Fruit fly (Drosophila melanogaster) whole organism, embryonic: Measurements from ENCODE around the gene nolo.
A peak's percentile ranks its signal among the peaks of the same experiment; 100 is the strongest.

Experiments
- Asciz ChIP-seq: fragments of 200-800 bp; sonication (Bioruptor generic); optimal IDR thresholded peaks from 2 replicates; lab custom pipeline; 2017; ENCODE audit warnings: missing biosample characterization, mild to moderate bottlenecking, missing genetic modification characterization, missing genetic modification reagents
- Bdp1 ChIP-seq: fragments of 200-800 bp; sonication (Bioruptor generic); optimal IDR thresholded peaks from 3 replicates; lab custom pipeline; 2016; ENCODE audit warnings: missing biosample characterization, missing genetic modification characterization
- CG10543 ChIP-seq: fragments of 200-800 bp; sonication (Bioruptor generic); optimal IDR thresholded peaks from 3 replicates; lab custom pipeline; 2017; ENCODE audit warnings: missing biosample characterization, mild to moderate bottlenecking, missing genetic modification characterization, moderate library complexity
- CG10979 ChIP-seq: fragments of 200-800 bp; sonication (Bioruptor generic); optimal IDR thresholded peaks from 2 replicates; lab custom pipeline; 2018; ENCODE audit warnings: missing biosample characterization, mild to moderate bottlenecking, missing genetic modification characterization, moderate library complexity
- CG11560 ChIP-seq: fragments of 200-800 bp; sonication (Bioruptor generic); IDR thresholded peaks from 3 replicates; pipeline ENCODE4 v1.3.6; 2022; ENCODE audit warnings: missing biosample characterization, missing genetic modification characterization
- CG12219 ChIP-seq: fragments of 200-800 bp; sonication (Bioruptor generic); optimal IDR thresholded peaks from 3 replicates; lab custom pipeline; 2018; ENCODE audit warnings: missing biosample characterization, mild to moderate bottlenecking, missing genetic modification characterization
- CG12659 ChIP-seq: fragments of 200-800 bp; sonication (Bioruptor generic); optimal IDR thresholded peaks from 3 replicates; lab custom pipeline; 2017; ENCODE audit warnings: mild to moderate bottlenecking, missing biosample characterization, missing genetic modification reagents, missing genetic modification characterization
- CG12769 ChIP-seq: fragments of 200-800 bp; sonication (Bioruptor generic); optimal IDR thresholded peaks from 2 replicates; lab custom pipeline; 2019; ENCODE audit warnings: missing biosample characterization, mild to moderate bottlenecking, missing genetic modification characterization, moderate library complexity
- CG13624 ChIP-seq: fragments of 200-800 bp; sonication (Bioruptor generic); optimal IDR thresholded peaks from 2 replicates; lab custom pipeline; 2016; ENCODE audit warnings: missing biosample characterization, missing genetic modification characterization
- CG14965 ChIP-seq: fragments of 200-800 bp; sonication (Bioruptor generic); optimal IDR thresholded peaks from 2 replicates; lab custom pipeline; 2016; ENCODE audit warnings: missing biosample characterization, missing genetic modification characterization, borderline replicate concordance
- CG18764 ChIP-seq: fragments of 200-800 bp; sonication (Bioruptor generic); optimal IDR thresholded peaks from 3 replicates; lab custom pipeline; 2016; ENCODE audit warnings: missing biosample characterization, missing genetic modification characterization
- CG31224 ChIP-seq: fragments of 200-800 bp; sonication (Bioruptor generic); IDR thresholded peaks from 2 replicates; pipeline ENCODE4 v1.3.6; 2022; ENCODE audit warnings: missing biosample characterization, missing genetic modification characterization
- CG6791 ChIP-seq: fragments of 200-800 bp; sonication (Bioruptor generic); IDR thresholded peaks from 3 replicates; pipeline ENCODE4 v1.3.6; 2022; ENCODE audit warnings: missing biosample characterization, missing genetic modification characterization; ENCODE audit not compliant: partially characterized antibody
- Chrac-16 ChIP-seq: fragments of 200-800 bp; sonication (Bioruptor generic); optimal IDR thresholded peaks from 3 replicates; lab custom pipeline; 2016; ENCODE audit warnings: missing biosample characterization, missing genetic modification characterization
- CoRest ChIP-seq: fragments of 200-800 bp; sonication (Bioruptor generic); optimal IDR thresholded peaks from 3 replicates; lab custom pipeline; 2018; ENCODE audit warnings: missing biosample characterization, mild to moderate bottlenecking, missing genetic modification characterization, moderate library complexity
- Ets97D ChIP-seq: fragments of 200-800 bp; sonication (Bioruptor generic); optimal IDR thresholded peaks from 3 replicates; lab custom pipeline; 2016; ENCODE audit warnings: missing biosample characterization, missing genetic modification characterization
- H2.0 ChIP-seq: fragments of 200-800 bp; sonication (Bioruptor generic); IDR thresholded peaks from 2 replicates; pipeline ENCODE4 v1.3.6; 2022; ENCODE audit warnings: missing biosample characterization, missing genetic modification characterization
- Opbp ChIP-seq: fragments of 200-800 bp; sonication (Bioruptor generic); IDR thresholded peaks from 3 replicates; pipeline ENCODE4 v1.3.6; 2022; ENCODE audit warnings: missing biosample characterization, missing genetic modification characterization; ENCODE audit not compliant: partially characterized antibody
- Tbp ChIP-seq: fragments of >200 bp; optimal IDR thresholded peaks from 2 replicates; lab custom pipeline; 2018; ENCODE audit warnings: missing biosample characterization, missing genetic modification characterization
- ato ChIP-seq: fragments of 200-800 bp; sonication (Bioruptor generic); IDR thresholded peaks from 2 replicates; pipeline ENCODE4 v1.3.6; 2022; ENCODE audit warnings: missing biosample characterization, missing genetic modification characterization; ENCODE audit not compliant: partially characterized antibody
- cato ChIP-seq: fragments of 200-800 bp; sonication (Bioruptor generic); optimal IDR thresholded peaks from 2 replicates; lab custom pipeline; 2016; ENCODE audit warnings: missing biosample characterization, missing genetic modification characterization, borderline replicate concordance
- croc ChIP-seq: fragments of 200-800 bp; sonication (Bioruptor generic); conservative IDR thresholded peaks from 3 replicates; pipeline ENCODE4 v1.3.6; 2022; ENCODE audit warnings: missing biosample characterization, missing genetic modification characterization
- dan ChIP-seq: fragments of 200-800 bp; sonication (Bioruptor generic); IDR thresholded peaks from 2 replicates; pipeline ENCODE4 v1.3.6; 2022; ENCODE audit warnings: missing biosample characterization, missing genetic modification characterization
- dati ChIP-seq: fragments of 200-800 bp; sonication (Bioruptor generic); IDR thresholded peaks from 2 replicates; pipeline ENCODE4 v1.3.6; 2022; ENCODE audit warnings: missing biosample characterization, missing genetic modification characterization
- dimm ChIP-seq: fragments of 200-800 bp; sonication (Bioruptor generic); IDR thresholded peaks from 2 replicates; pipeline ENCODE4 v1.3.6; 2022; ENCODE audit warnings: missing biosample characterization, missing genetic modification characterization
- disco-r ChIP-seq: fragments of 200-800 bp; sonication (Bioruptor generic); optimal IDR thresholded peaks from 2 replicates; lab custom pipeline; 2016; ENCODE audit warnings: missing biosample characterization, missing genetic modification characterization
- fd96Cb ChIP-seq: fragments of 200-800 bp; sonication (Bioruptor generic); optimal IDR thresholded peaks from 2 replicates; lab custom pipeline; 2018; ENCODE audit warnings: missing biosample characterization, mild to moderate bottlenecking, missing genetic modification characterization, moderate library complexity
- ftz-f1 ChIP-seq: fragments of 200-800 bp; sonication (Bioruptor generic); optimal IDR thresholded peaks from 2 replicates; lab custom pipeline; 2016; ENCODE audit warnings: missing biosample characterization, missing genetic modification characterization
- gfzf ChIP-seq: fragments of 200-800 bp; sonication (Bioruptor generic); optimal IDR thresholded peaks from 2 replicates; lab custom pipeline; 2016; ENCODE audit warnings: missing biosample characterization, mild to moderate bottlenecking, missing genetic modification characterization, moderate library complexity
- h ChIP-seq: fragments of >200 bp; optimal IDR thresholded peaks from 2 replicates; lab custom pipeline; 2017
- ind ChIP-seq: fragments of 200-800 bp; sonication (Bioruptor generic); optimal IDR thresholded peaks from 3 replicates; lab custom pipeline; 2016; ENCODE audit warnings: missing biosample characterization, missing genetic modification characterization
- inv ChIP-seq: fragments of 200-800 bp; sonication (Bioruptor generic); IDR thresholded peaks from 2 replicates; pipeline ENCODE4 v1.3.6; 2022; ENCODE audit warnings: missing biosample characterization, missing genetic modification characterization; ENCODE audit not compliant: partially characterized antibody
- kni ChIP-seq: fragments of 200-800 bp; sonication (Bioruptor generic); optimal IDR thresholded peaks from 3 replicates; lab custom pipeline; 2017; ENCODE audit warnings: mild to moderate bottlenecking, missing biosample characterization, missing genetic modification reagents, missing genetic modification characterization
- knrl ChIP-seq: fragments of 200-800 bp; sonication (Bioruptor generic); IDR thresholded peaks from 3 replicates; pipeline ENCODE4 v1.3.6; 2022; ENCODE audit warnings: missing biosample characterization, missing genetic modification characterization; ENCODE audit not compliant: partially characterized antibody
- lilli ChIP-seq: fragments of 200-800 bp; sonication (Bioruptor generic); optimal IDR thresholded peaks from 3 replicates; lab custom pipeline; 2016; ENCODE audit warnings: missing biosample characterization, missing genetic modification characterization
- lola ChIP-seq, 3 experiments: fragments of >200 bp in 2 of 3; fragments of 200-800 bp in 1 of 3; sonication (Bioruptor generic) in 1 of 3; optimal IDR thresholded peaks; 2 replicates each; lab custom pipeline; 2017 to 2019; ENCODE audit warnings: missing biosample characterization in 3 of 3, missing genetic modification characterization in 3 of 3, mild to moderate bottlenecking in 1 of 3, moderate library complexity in 1 of 3
- mam ChIP-seq: fragments of 200-800 bp; sonication (Bioruptor generic); optimal IDR thresholded peaks from 3 replicates; lab custom pipeline; 2016; ENCODE audit warnings: missing biosample characterization, missing genetic modification characterization
- nom ChIP-seq: fragments of 200-800 bp; sonication (Bioruptor generic); optimal IDR thresholded peaks from 2 replicates; lab custom pipeline; 2017; ENCODE audit warnings: missing biosample characterization, missing genetic modification characterization, mild to moderate bottlenecking, moderate library complexity, missing genetic modification reagents
- otp ChIP-seq: fragments of 200-800 bp; sonication (Bioruptor generic); IDR thresholded peaks from 3 replicates; pipeline ENCODE4, ENCODE4 v1.3.6; 2022; ENCODE audit warnings: missing biosample characterization, missing genetic modification characterization
- pan ChIP-seq, 4 experiments: fragments of >200 bp in 3 of 4; fragments of 200-800 bp in 1 of 4; sonication (Bioruptor generic) in 1 of 4; optimal IDR thresholded peaks in 3 of 4; IDR thresholded peaks in 1 of 4; 2 replicates each; pipeline versions ENCODE4 v1.3.6 to Lab custom; 2017 to 2022; ENCODE audit warnings: missing biosample characterization in 2 of 4, missing genetic modification characterization in 2 of 4, mixed read lengths in 1 of 4
- psq ChIP-seq: fragments of 200-800 bp; sonication (Bioruptor generic); optimal IDR thresholded peaks from 2 replicates; lab custom pipeline; 2017; ENCODE audit warnings: missing biosample characterization, missing genetic modification characterization
- scrt ChIP-seq: fragments of 200-800 bp; sonication (Bioruptor generic); optimal IDR thresholded peaks from 2 replicates; lab custom pipeline; 2018; ENCODE audit warnings: missing biosample characterization, mild to moderate bottlenecking, missing genetic modification characterization, moderate library complexity
- sd ChIP-seq: fragments of 200-800 bp; sonication (Bioruptor generic); optimal IDR thresholded peaks from 3 replicates; lab custom pipeline; 2018; ENCODE audit warnings: missing biosample characterization, mild to moderate bottlenecking, missing genetic modification characterization, moderate library complexity
- shn ChIP-seq: fragments of 200-800 bp; sonication (Bioruptor generic); optimal IDR thresholded peaks from 3 replicates; lab custom pipeline; 2016; ENCODE audit warnings: missing biosample characterization, missing genetic modification characterization
- tll ChIP-seq, 2 experiments: fragments of 200-800 bp in 1 of 2; fragments of >200 bp in 1 of 2; sonication (Bioruptor generic) in 1 of 2; optimal IDR thresholded peaks; 2 replicates each; lab custom pipeline; 2017 to 2019; ENCODE audit warnings: missing biosample characterization in 2 of 2, missing genetic modification characterization in 2 of 2, mild to moderate bottlenecking in 1 of 2, moderate library complexity in 1 of 2
- twi ChIP-seq: fragments of 200-800 bp; optimal IDR thresholded peaks from 2 replicates; lab custom pipeline; 2019; ENCODE audit warnings: missing biosample characterization, mild to moderate bottlenecking, missing genetic modification characterization, moderate library complexity
- tx ChIP-seq: fragments of 200-800 bp; sonication (Bioruptor generic); optimal IDR thresholded peaks from 2 replicates; lab custom pipeline; 2016; ENCODE audit warnings: missing biosample characterization, missing genetic modification characterization
- z ChIP-seq: fragments of 200-800 bp; sonication (Bioruptor generic); IDR thresholded peaks from 3 replicates; pipeline ENCODE4 v1.3.6; 2022; ENCODE audit warnings: missing biosample characterization, missing genetic modification characterization
- zen2 ChIP-seq: fragments of 200-800 bp; sonication (Bioruptor generic); IDR thresholded peaks from 3 replicates; pipeline ENCODE4 v1.3.6; 2022; ENCODE audit warnings: missing biosample characterization, missing genetic modification characterization; ENCODE audit not compliant: partially characterized antibody

nolo gene

DNA sequence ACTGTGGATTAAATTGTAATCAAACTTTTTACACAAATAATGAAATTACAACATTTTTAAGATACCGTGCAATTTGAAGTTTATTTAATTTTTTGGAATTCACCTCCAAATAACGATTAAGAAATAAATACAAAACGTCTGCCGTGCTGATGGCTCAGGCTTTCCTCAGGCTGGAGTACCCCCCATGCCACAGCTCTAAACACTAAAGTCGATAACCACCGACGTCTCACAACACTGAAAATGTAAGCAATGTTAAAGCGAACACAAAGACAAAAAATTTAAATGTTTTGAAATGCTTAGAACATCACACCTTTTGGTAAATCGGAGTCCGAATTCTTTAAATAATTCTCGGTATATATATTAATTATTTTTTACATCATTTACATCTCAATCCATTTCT, 26.5 kb upstream of the nolo start (continued):
- TF ChIP-seq sd (tag; lab: Kevin White, UChicago) (no peak), nom (GFP tag; lab: Kevin White, UChicago) (peak; percentile 36), disco-r (no peak), CG12659 (GFP tag; lab: Kevin White, UChicago) (peak; percentile 81), CG11560 (tag; lab: Robert Waterston, UW) (no peak), Chrac-16 (GFP tag; lab: Kevin White, UChicago) (peak; percentile 73), CG10543 (GFP tag; lab: Kevin White, UChicago) (peak; percentile 48), ftz-f1 (GFP tag; lab: Kevin White, UChicago) (peak; percentile 23), dimm (GFP tag; lab: Robert Waterston, UW) (peak; percentile 14; the same call in 1 of the 2 replicates), otp (GFP tag; lab: Robert Waterston, UW) (no peak), Ets97D (peak; percentile 73), dati (GFP tag; lab: Robert Waterston, UW) (0 out of 2 replicates have a peak, but pooled peaks have one; percentile 18), CG13624 (GFP tag; lab: Kevin White, UChicago) (peak; percentile 55), knrl (GFP tag; lab: Robert Waterston, UW) (peak; percentile 44; the same call in 2 of the 3 replicates), z (no peak), CG12769 (tag; lab: Kevin White, UChicago) (peak; percentile 47), twi (tag; lab: Kevin White, UChicago) (peak; percentile 18), CG18764 (GFP tag; lab: Kevin White, UChicago) (peak; percentile 11), Opbp (GFP tag; lab: Robert Waterston, UW) (0 out of 3 replicates have a peak, but pooled peaks have one; percentile 32), CG10979 (tag; lab: Kevin White, UChicago) (peak; percentile 27), CoRest (peak; percentile 63), psq (GFP tag; lab: Kevin White, UChicago) (peak; percentile 10), H2.0 (GFP tag; lab: Robert Waterston, UW) (peak; percentile 75; the same call in 1 of the 2 replicates), CG14965 (GFP tag; lab: Kevin White, UChicago) (no peak), dan (GFP tag; lab: Robert Waterston, UW) (no peak), scrt (GFP tag; lab: Kevin White, UChicago) (no peak), CG6791 (GFP tag; lab: Robert Waterston, UW) (no peak), croc (GFP tag; lab: Robert Waterston, UW) (peak; percentile 31; the same call in 1 of the 3 replicates), ind (GFP tag; lab: Kevin White, UChicago) (peak; percentile 63), CG12219 (GFP tag; lab: Kevin White, UChicago) (peak; percentile 24), h (lab: Kevin White, UChicago) (no peak), gfzf (GFP tag; lab: Kevin White, UChicago) (no peak), Asciz (GFP tag; lab: Kevin White, UChicago) (no peak), lola (GFP tag; optimal IDR thresholded peaks at IDR 0.05; lab: Kevin White, UChicago) (peak in 1 of 3 experiments; percentile 23), Tbp (no peak), inv (GFP tag; lab: Robert Waterston, UW) (no peak), zen2 (no peak), fd96Cb (tag; lab: Kevin White, UChicago) (peak; percentile 32), shn (GFP tag; lab: Kevin White, UChicago) (peak; percentile 78), pan (optimal IDR thresholded peaks at IDR 0.05; lab: Kevin White, UChicago) (no peak), pan (GFP tag; optimal IDR thresholded peaks at IDR 0.05 in 1 of 2, IDR thresholded peaks at IDR 0.05 in 1 of 2) (peak in 1 of 2 experiments; percentile 59), cato (GFP tag; lab: Kevin White, UChicago) (peak; percentile 7), Bdp1 (GFP tag; lab: Kevin White, UChicago) (no peak), tll (GFP tag; optimal IDR thresholded peaks at IDR 0.05; lab: Kevin White, UChicago) (no peak), kni (GFP tag; lab: Kevin White, UChicago) (no peak), CG31224 (GFP tag; lab: Robert Waterston, UW) (peak; percentile 35; the same call in 1 of the 2 replicates), ato (GFP tag; lab: Robert Waterston, UW) (no peak), lilli (GFP tag; lab: Kevin White, UChicago) (peak; percentile 78), tx (peak; percentile 64), mam (GFP tag; lab: Kevin White, UChicago) (peak; percentile 69)
